Comparison of ENCODE assay signal across 3 fruit fly cellular contexts in genomic region chr2L:837989-838388, dm6.
A peak's percentile ranks its signal among the peaks of the same experiment; 100 is the strongest.
TF ChIP-seq lines count a peak whose summit lies in the region.

No protein-coding gene starts in this region.

TF ChIP-seq in whole organism, embryonic, 481 proteins besides CTCF, POLR2A, EP300 and RAD21 (continued from another document and continues in another):
- TF ChIP-seq Atf6 (GFP tag; IDR thresholded peaks at IDR 0.05; lab: Robert Waterston, UW) (peak; percentile 27; the same call in 1 of the 2 replicates), fd96Cb (tag; optimal IDR thresholded peaks at IDR 0.05; lab: Kevin White, UChicago) (peak; percentile 34), cg (GFP tag; optimal IDR thresholded peaks at IDR 0.05; lab: Kevin White, UChicago) (no peak), HmgZ (tag; optimal IDR thresholded peaks at IDR 0.05; lab: Kevin White, UChicago) (no peak), CG9932 (GFP tag; IDR thresholded peaks at IDR 0.05; lab: Robert Waterston, UW) (peak; percentile 48), CG7839 (tag; optimal IDR thresholded peaks at IDR 0.05; lab: Kevin White, UChicago) (peak; percentile 45), CG11696 (GFP tag; IDR thresholded peaks at IDR 0.05; lab: Robert Waterston, UW) (no peak), CG8924 (tag; optimal IDR thresholded peaks at IDR 0.05; lab: Kevin White, UChicago) (peak; percentile 37), maf-S (GFP tag; optimal IDR thresholded peaks at IDR 0.05; lab: Kevin White, UChicago) (no peak), gro (GFP tag; optimal IDR thresholded peaks at IDR 0.05; lab: Kevin White, UChicago) (no peak), NC2β (GFP tag; optimal IDR thresholded peaks at IDR 0.05; lab: Kevin White, UChicago) (peak; percentile 47), CG10979 (tag; optimal IDR thresholded peaks at IDR 0.05; lab: Kevin White, UChicago) (peak; percentile 44), z (GFP tag; IDR thresholded peaks at IDR 0.05; lab: Robert Waterston, UW) (no peak), HLH3B (GFP tag; IDR thresholded peaks at IDR 0.05; lab: Robert Waterston, UW) (peak; percentile 29; the same call in 1 of the 2 replicates), CG12299 (tag; optimal IDR thresholded peaks at IDR 0.05; lab: Kevin White, UChicago) (no peak), sens (GFP tag; lab: Kevin White, UChicago) (peak; percentile 89), CG13287 (GFP tag; IDR thresholded peaks at IDR 0.05; lab: Robert Waterston, UW; ENCODE audit: partially characterized antibody) (no peak), Bdp1 (GFP tag; optimal IDR thresholded peaks at IDR 0.05; lab: Kevin White, UChicago) (peak; percentile 26), CG14710 (tag; optimal IDR thresholded peaks at IDR 0.05; lab: Kevin White, UChicago) (no peak), CG8944 (GFP tag; optimal IDR thresholded peaks at IDR 0.05; lab: Kevin White, UChicago) (peak; percentile 52), CG15269 (tag; optimal IDR thresholded peaks at IDR 0.05; lab: Kevin White, UChicago) (peak; percentile 53), CG32772 (GFP tag; IDR thresholded peaks at IDR 0.05; lab: Robert Waterston, UW) (0 out of 2 replicates have a peak, but pooled peaks have one; percentile 9), CG4820 (GFP tag; optimal IDR thresholded peaks at IDR 0.05; lab: Kevin White, UChicago) (no peak), HLH4C (GFP tag; IDR thresholded peaks at IDR 0.05; lab: Robert Waterston, UW; ENCODE audit: partially characterized antibody) (no peak), Dip3 (GFP tag; optimal IDR thresholded peaks at IDR 0.05; lab: Kevin White, UChicago) (peak; percentile 28), chinmo (GFP tag; IDR thresholded peaks at IDR 0.05; lab: Robert Waterston, UW; ENCODE audit: partially characterized antibody) (0 out of 4 replicates have a peak, but pooled peaks have one; percentile 7), dmrt99B (tag; optimal IDR thresholded peaks at IDR 0.05; lab: Kevin White, UChicago) (peak; percentile 35), bsh (GFP tag; optimal IDR thresholded peaks at IDR 0.05; lab: Kevin White, UChicago) (peak; percentile 15 to 75), Ssrp (tag; optimal IDR thresholded peaks at IDR 0.05; lab: Kevin White, UChicago) (no peak), Drgx (GFP tag; IDR thresholded peaks at IDR 0.05; lab: Robert Waterston, UW) (peak; percentile 89), Antp (GFP tag; optimal IDR thresholded peaks at IDR 0.05; lab: Kevin White, UChicago) (peak; percentile 36), CG2199 (GFP tag; IDR thresholded peaks at IDR 0.05; lab: Robert Waterston, UW) (no peak), CG6175 (GFP tag; IDR thresholded peaks at IDR 0.05; lab: Robert Waterston, UW) (no peak), CG17328 (GFP tag; IDR thresholded peaks at IDR 0.05; lab: Robert Waterston, UW) (peak; percentile 66), tx (GFP tag; optimal IDR thresholded peaks at IDR 0.05; lab: Kevin White, UChicago) (no peak), CG11695 (GFP tag; IDR thresholded peaks at IDR 0.05; lab: Robert Waterston, UW) (0 out of 3 replicates have a peak, but pooled peaks have one; percentile 8), ATbp (GFP tag; optimal IDR thresholded peaks at IDR 0.05; lab: Kevin White, UChicago) (peak; percentile 38), CG9817 (tag; optimal IDR thresholded peaks at IDR 0.05; lab: Kevin White, UChicago) (peak; percentile 40), toy (GFP tag; IDR thresholded peaks at IDR 0.05; lab: Robert Waterston, UW) (no peak), Dek (tag; optimal IDR thresholded peaks at IDR 0.05; lab: Kevin White, UChicago) (no peak), slbo (GFP tag; IDR thresholded peaks at IDR 0.05; lab: Robert Waterston, UW) (peak; percentile 74), CG17186 (GFP tag; optimal IDR thresholded peaks at IDR 0.05; lab: Kevin White, UChicago) (no peak), CG10267 (tag; optimal IDR thresholded peaks at IDR 0.05; lab: Kevin White, UChicago) (peak; percentile 5), mam (GFP tag; optimal IDR thresholded peaks at IDR 0.05; lab: Kevin White, UChicago) (peak; percentile 32)

TF ChIP-seq in whole organism, prepupa, 60 proteins besides CTCF, POLR2A, EP300 and RAD21 (continued from another document):
- peak; percentile 67 for TF ChIP-seq CG11294 (GFP tag; IDR thresholded peaks at IDR 0.05; lab: Robert Waterston, UW)
- peak; percentile 12 for TF ChIP-seq CG11902 (GFP tag; optimal IDR thresholded peaks at IDR 0.05; lab: Kevin White, UChicago)
- TF ChIP-seq Hr38 (GFP tag; optimal IDR thresholded peaks at IDR 0.05; lab: Kevin White, UChicago) = no peak
- TF ChIP-seq CG6854 (GFP tag; optimal IDR thresholded peaks at IDR 0.05; lab: Kevin White, UChicago) = no peak
- peak; percentile 35 for TF ChIP-seq CG31627 (GFP tag; optimal IDR thresholded peaks at IDR 0.05; lab: Kevin White, UChicago)
- TF ChIP-seq Eip93F (GFP tag; optimal IDR thresholded peaks at IDR 0.05; lab: Kevin White, UChicago) = no peak
- no peak for TF ChIP-seq CG8319 (GFP tag; optimal IDR thresholded peaks at IDR 0.05; lab: Kevin White, UChicago)
- peak; percentile 90 for TF ChIP-seq CG15336 (GFP tag; IDR thresholded peaks at IDR 0.05; lab: Robert Waterston, UW)
- peak; percentile 4 for TF ChIP-seq lz (GFP tag; optimal IDR thresholded peaks at IDR 0.05; lab: Kevin White, UChicago)
- peak; percentile 92 for TF ChIP-seq CG8119 (GFP tag; IDR thresholded peaks at IDR 0.05; lab: Robert Waterston, UW)
- peak; percentile 82 for TF ChIP-seq CG10631 (GFP tag; optimal IDR thresholded peaks at IDR 0.05; lab: Kevin White, UChicago)
- no peak for TF ChIP-seq fkh (GFP tag; optimal IDR thresholded peaks at IDR 0.05; lab: Kevin White, UChicago)
- peak; percentile 88 for TF ChIP-seq Lpt (GFP tag; optimal IDR thresholded peaks at IDR 0.05; lab: Kevin White, UChicago)
- TF ChIP-seq CG11762 (GFP tag; optimal IDR thresholded peaks at IDR 0.05; lab: Kevin White, UChicago; ENCODE audit: insufficient read depth) = peak; percentile 27
- peak; percentile 90 for TF ChIP-seq pdm3 (GFP tag; optimal IDR thresholded peaks at IDR 0.05; lab: Kevin White, UChicago)
- peak; percentile 67 for TF ChIP-seq CG6276 (GFP tag; optimal IDR thresholded peaks at IDR 0.05; lab: Kevin White, UChicago)
- no peak for TF ChIP-seq Smox (GFP tag; optimal IDR thresholded peaks at IDR 0.05; lab: Kevin White, UChicago)
- TF ChIP-seq dac (GFP tag; optimal IDR thresholded peaks at IDR 0.05; lab: Kevin White, UChicago) = peak; percentile 90
- peak; percentile 74 for TF ChIP-seq esn (GFP tag; optimal IDR thresholded peaks at IDR 0.05; lab: Kevin White, UChicago)
- TF ChIP-seq Ets96B (tag; optimal IDR thresholded peaks at IDR 0.05; lab: Kevin White, UChicago) = no peak
- peak; percentile 14 for TF ChIP-seq CG3032 (tag; optimal IDR thresholded peaks at IDR 0.05; lab: Kevin White, UChicago)
- no peak for TF ChIP-seq CG10669 (GFP tag; optimal IDR thresholded peaks at IDR 0.05; lab: Kevin White, UChicago)
- peak; percentile 79 for TF ChIP-seq CG16779 (tag; optimal IDR thresholded peaks at IDR 0.05; lab: Kevin White, UChicago)
- TF ChIP-seq Hr39 (GFP tag; optimal IDR thresholded peaks at IDR 0.05; lab: Kevin White, UChicago) = no peak
- TF ChIP-seq Eip78C (GFP tag; lab: Kevin White, UChicago) = peak; percentile 81
- peak; percentile 50 for TF ChIP-seq CG6792 (GFP tag; optimal IDR thresholded peaks at IDR 0.05; lab: Kevin White, UChicago)
- no peak for TF ChIP-seq CG8632 (GFP tag; optimal IDR thresholded peaks at IDR 0.05; lab: Kevin White, UChicago)
- TF ChIP-seq CG3919 (GFP tag; optimal IDR thresholded peaks at IDR 0.05; lab: Kevin White, UChicago) = peak; percentile 75
- peak; percentile 54 for TF ChIP-seq CG7368 (GFP tag; optimal IDR thresholded peaks at IDR 0.05; lab: Kevin White, UChicago)
- no peak for TF ChIP-seq acj6 (GFP tag; optimal IDR thresholded peaks at IDR 0.05; lab: Kevin White, UChicago)
- TF ChIP-seq CG4318 (GFP tag; optimal IDR thresholded peaks at IDR 0.05; lab: Kevin White, UChicago) = no peak
- TF ChIP-seq salr (GFP tag; optimal IDR thresholded peaks at IDR 0.05; lab: Kevin White, UChicago) = no peak
- TF ChIP-seq svp (GFP tag; lab: Kevin White, UChicago) = no peak
- no peak for TF ChIP-seq CG9139 (GFP tag; optimal IDR thresholded peaks at IDR 0.05; lab: Kevin White, UChicago)
- no peak for TF ChIP-seq cyc (GFP tag; optimal IDR thresholded peaks at IDR 0.05; lab: Kevin White, UChicago)
- TF ChIP-seq fd59A (GFP tag; optimal IDR thresholded peaks at IDR 0.05; lab: Kevin White, UChicago) = peak; percentile 79
- TF ChIP-seq Blimp-1 (GFP tag; optimal IDR thresholded peaks at IDR 0.05; lab: Kevin White, UChicago) = no peak

TF ChIP-seq in whole organism, wandering third instar larva, 38 proteins besides CTCF, POLR2A, EP300 and RAD21 (continued from another document):
- TF ChIP-seq Jra (GFP tag; optimal IDR thresholded peaks at IDR 0.05; lab: Kevin White, UChicago) (no peak), CrebA (GFP tag; optimal IDR thresholded peaks at IDR 0.05; lab: Kevin White, UChicago; ENCODE audit: borderline replicate concordance) (no peak), Rel (GFP tag; optimal IDR thresholded peaks at IDR 0.05; lab: Kevin White, UChicago) (no peak), Rel (tag; optimal IDR thresholded peaks at IDR 0.05; lab: Kevin White, UChicago) (no peak), CG9705 (GFP tag; optimal IDR thresholded peaks at IDR 0.05; lab: Kevin White, UChicago) (no peak), sv (GFP tag; optimal IDR thresholded peaks at IDR 0.05; lab: Kevin White, UChicago) (no peak), pan (optimal IDR thresholded peaks at IDR 0.05; lab: Kevin White, UChicago) (no peak)
TF ChIP-seq in whole organism, wandering third instar larva: peak in this region for 7.
